Worm (Caenorhabditis elegans) whole organism, L2 larva: ENCODE measurements around the gene chtb-3.

Experiments
- C34F6.9 ChIP-seq: fragments of 150-350 bp; optimal IDR thresholded peaks from 2 replicates; lab custom pipeline; 2014; ENCODE audit warnings: missing biosample characterization, missing genetic modification characterization
- R02D3.7 ChIP-seq: fragments of 150-350 bp; optimal IDR thresholded peaks from 2 replicates; lab custom pipeline; 2014; ENCODE audit warnings: missing biosample characterization, missing genetic modification characterization
- Y55F3AM.14 ChIP-seq: fragments of 200-800 bp; sonication (Bioruptor generic); optimal IDR thresholded peaks from 2 replicates; lab custom pipeline; 2018; ENCODE audit warnings: mild to moderate bottlenecking, missing genetic modification characterization, missing compliant biosample characterization
- aly-2 ChIP-seq: fragments of 150-350 bp; optimal IDR thresholded peaks from 2 replicates; lab custom pipeline; 2014; ENCODE audit warnings: missing biosample characterization, missing genetic modification characterization
- ama-1 ChIP-seq: fragments of 150-350 bp; optimal IDR thresholded peaks from 2 replicates; lab custom pipeline; 2018; ENCODE audit warnings: inconsistent platforms
- blmp-1 ChIP-seq: sonication (generic microtip); optimal IDR thresholded peaks from 2 replicates; lab custom pipeline; 2017; ENCODE audit warnings: missing genetic modification characterization, mild to moderate bottlenecking, missing compliant biosample characterization, antibody characterized with exemption, moderate library complexity; ENCODE audit not compliant: insufficient read depth
- ceh-16 ChIP-seq: fragments of 150-350 bp; optimal IDR thresholded peaks from 2 replicates; lab custom pipeline; 2014; ENCODE audit warnings: missing biosample characterization, missing genetic modification characterization
- ceh-82 ChIP-seq: fragments of 150-350 bp; optimal IDR thresholded peaks from 2 replicates; lab custom pipeline; 2014; ENCODE audit warnings: missing biosample characterization, missing genetic modification characterization
- crh-2 ChIP-seq: sonication (generic microtip); optimal IDR thresholded peaks from 2 replicates; lab custom pipeline; 2017; ENCODE audit warnings: missing biosample characterization, missing genetic modification characterization
- dmd-4 ChIP-seq: sonication (generic microtip); optimal IDR thresholded peaks from 2 replicates; lab custom pipeline; 2017; ENCODE audit warnings: missing biosample characterization, missing genetic modification characterization
- egl-27 ChIP-seq: sonication (generic microtip); optimal IDR thresholded peaks from 3 replicates; lab custom pipeline; 2017; ENCODE audit warnings: missing biosample characterization, missing genetic modification reagents, missing genetic modification characterization
- elt-1 ChIP-seq: fragments of 150-350 bp; optimal IDR thresholded peaks from 2 replicates; lab custom pipeline; 2014; ENCODE audit warnings: missing biosample characterization, missing genetic modification characterization
- elt-3 ChIP-seq: sonication (generic microtip); optimal IDR thresholded peaks from 2 replicates; lab custom pipeline; 2017; ENCODE audit warnings: missing biosample characterization, missing genetic modification characterization
- fos-1 ChIP-seq: fragments of 150-350 bp; optimal IDR thresholded peaks from 2 replicates; lab custom pipeline; 2014; ENCODE audit warnings: missing biosample characterization, missing genetic modification characterization
- gmeb-1 ChIP-seq: fragments of 150-350 bp; optimal IDR thresholded peaks from 2 replicates; lab custom pipeline; 2014; ENCODE audit warnings: missing biosample characterization, missing genetic modification characterization
- lin-11 ChIP-seq: fragments of 150-350 bp; sonication (generic microtip); optimal IDR thresholded peaks from 2 replicates; lab custom pipeline; 2014; ENCODE audit warnings: missing biosample characterization, missing genetic modification characterization, inconsistent platforms, mixed read lengths
- lin-39 ChIP-seq: fragments of 150-350 bp; optimal IDR thresholded peaks from 2 replicates; lab custom pipeline; 2014; ENCODE audit warnings: missing biosample characterization, missing genetic modification reagents, missing genetic modification characterization
- lsy-2 ChIP-seq, 2 experiments: fragments of 150-350 bp in 1 of 2; sonication (generic microtip) in 1 of 2; optimal IDR thresholded peaks; 2 replicates each; lab custom pipeline; 2014 to 2017; ENCODE audit warnings: missing biosample characterization in 2 of 2, missing genetic modification characterization in 2 of 2
- mab-5 ChIP-seq: fragments of 150-350 bp; optimal IDR thresholded peaks from 2 replicates; lab custom pipeline; 2014; ENCODE audit warnings: missing biosample characterization, missing genetic modification characterization
- nhr-11 ChIP-seq: fragments of 150-350 bp; optimal IDR thresholded peaks from 2 replicates; lab custom pipeline; 2014; ENCODE audit warnings: missing biosample characterization, missing genetic modification characterization
- nhr-129 ChIP-seq: fragments of 150-350 bp; optimal IDR thresholded peaks from 2 replicates; lab custom pipeline; 2014; ENCODE audit warnings: missing biosample characterization, missing genetic modification characterization
- nhr-21 ChIP-seq: fragments of 150-350 bp; optimal IDR thresholded peaks from 2 replicates; lab custom pipeline; 2014; ENCODE audit warnings: missing biosample characterization, missing genetic modification characterization
- nhr-23 ChIP-seq: fragments of 150-350 bp; optimal IDR thresholded peaks from 2 replicates; lab custom pipeline; 2014; ENCODE audit warnings: missing biosample characterization, missing genetic modification reagents, missing genetic modification characterization
- nhr-237 ChIP-seq: fragments of 150-350 bp; optimal IDR thresholded peaks from 2 replicates; lab custom pipeline; 2014; ENCODE audit warnings: missing biosample characterization, missing genetic modification characterization
- nhr-25 ChIP-seq: fragments of 150-350 bp; sonication (generic microtip); optimal IDR thresholded peaks from 3 replicates; lab custom pipeline; 2014; ENCODE audit warnings: missing biosample characterization, missing genetic modification characterization
- nhr-77 ChIP-seq: fragments of 150-350 bp; optimal IDR thresholded peaks from 2 replicates; lab custom pipeline; 2014; ENCODE audit warnings: missing biosample characterization, missing genetic modification characterization
- peb-1 ChIP-seq: fragments of 150-350 bp; optimal IDR thresholded peaks from 2 replicates; lab custom pipeline; 2014; ENCODE audit warnings: missing biosample characterization, missing genetic modification characterization
- sem-4 ChIP-seq: fragments of 150-350 bp; optimal IDR thresholded peaks from 2 replicates; lab custom pipeline; 2014; ENCODE audit warnings: missing biosample characterization, missing genetic modification reagents, missing genetic modification characterization
- skn-1 ChIP-seq: sonication (generic microtip); optimal IDR thresholded peaks from 2 replicates; lab custom pipeline; 2017; ENCODE audit warnings: missing biosample characterization, missing genetic modification characterization
- sma-3 ChIP-seq: sonication (generic microtip); optimal IDR thresholded peaks from 2 replicates; lab custom pipeline; 2016; ENCODE audit warnings: missing genetic modification reagents, missing genetic modification characterization, missing compliant biosample characterization
- sma-9 ChIP-seq, 2 experiments: fragments of 150-350 bp in 1 of 2; sonication (generic microtip) in 1 of 2; optimal IDR thresholded peaks; 2 replicates each; lab custom pipeline; 2014 to 2016; ENCODE audit warnings: missing genetic modification characterization in 2 of 2, mild to moderate bottlenecking in 1 of 2, missing biosample characterization in 1 of 2, missing compliant biosample characterization in 1 of 2, missing genetic modification reagents in 1 of 2, moderate library complexity in 1 of 2
- snpc-4 ChIP-seq: fragments of 150-350 bp; optimal IDR thresholded peaks from 2 replicates; lab custom pipeline; 2014; ENCODE audit warnings: missing biosample characterization, missing genetic modification characterization
- unc-55 ChIP-seq: fragments of 150-350 bp; sonication (generic microtip); optimal IDR thresholded peaks from 3 replicates; lab custom pipeline; 2014; ENCODE audit warnings: missing biosample characterization, missing genetic modification reagents, missing genetic modification characterization
- zag-1 ChIP-seq: fragments of 150-350 bp; optimal IDR thresholded peaks from 2 replicates; lab custom pipeline; 2014; ENCODE audit warnings: missing biosample characterization, missing genetic modification characterization
- ztf-1 ChIP-seq: fragments of 200-800 bp; sonication (Bioruptor generic); conservative IDR thresholded peaks from 2 replicates; pipeline ENCODE4 v1.3.6; 2022; ENCODE audit warnings: missing genetic modification characterization, missing compliant biosample characterization
- ztf-11 ChIP-seq: sonication (generic microtip); optimal IDR thresholded peaks from 2 replicates; lab custom pipeline; 2017; ENCODE audit warnings: missing biosample characterization, missing genetic modification characterization

chtb-3 gene

ce11 chrX:6276701-6277100, 42.7 kb downstream of the chtb-3 start:
- no peak for TF ChIP-seq nhr-77 (tag; lab: Kevin White, UChicago)
- no peak for TF ChIP-seq aly-2 (tag; lab: Kevin White, UChicago)
- TF ChIP-seq snpc-4 (tag; lab: Kevin White, UChicago), result no peak
- no peak for TF ChIP-seq nhr-129 (tag; lab: Kevin White, UChicago)

ce11 chrX:6275343-6275742, 44.1 kb downstream of the chtb-3 start:
- TF ChIP-seq nhr-23 (tag; lab: Kevin White, UChicago) (no peak), nhr-237 (tag; lab: Kevin White, UChicago) (no peak), dmd-4 (no peak), nhr-11 (tag; lab: Kevin White, UChicago) (no peak), ztf-1 (GFP tag; lab: Robert Waterston, UW) (no peak), lin-11 (tag; lab: Kevin White, UChicago) (no peak), nhr-25 (tag; lab: Kevin White, UChicago) (peak; percentile 35), Y55F3AM.14 (no peak), R02D3.7 (tag; lab: Kevin White, UChicago) (no peak), elt-1 (tag; lab: Kevin White, UChicago) (no peak), sma-3 (GFP tag; lab: Kevin White, UChicago) (peak; percentile 14), skn-1 (tag; lab: Kevin White, UChicago) (no peak), ztf-11 (no peak), C34F6.9 (no peak), crh-2 (tag; lab: Kevin White, UChicago) (peak; percentile 13), lsy-2 (tag; optimal IDR thresholded peaks at IDR 0.05; lab: Kevin White, UChicago) (no peak), peb-1 (no peak), nhr-21 (tag; lab: Kevin White, UChicago) (no peak), zag-1 (tag; lab: Kevin White, UChicago) (no peak), unc-55 (GFP tag; lab: Kevin White, UChicago) (no peak)

ce11 chrX:6274270-6274669, 45.2 kb downstream of the chtb-3 start:
- no peak for TF ChIP-seq egl-27 (tag; lab: Kevin White, UChicago)
- TF ChIP-seq fos-1 (tag; lab: Kevin White, UChicago), result peak; percentile 55
- no peak for TF ChIP-seq mab-5 (tag; lab: Kevin White, UChicago)
- TF ChIP-seq ama-1 (lab: Kevin White, UChicago), result no peak
- no peak for TF ChIP-seq nhr-11 (tag; lab: Kevin White, UChicago)
- peak; percentile 62 for TF ChIP-seq sma-9 (GFP tag; optimal IDR thresholded peaks at IDR 0.05; lab: Kevin White, UChicago)
- TF ChIP-seq sma-9 (tag; optimal IDR thresholded peaks at IDR 0.05; lab: Kevin White, UChicago), result no peak
- TF ChIP-seq nhr-25 (tag; lab: Kevin White, UChicago), result no peak

- TF ChIP-seq sem-4 (tag; lab: Kevin White, UChicago) (no peak), sma-3 (GFP tag; lab: Kevin White, UChicago) (no peak), lsy-2 (tag; optimal IDR thresholded peaks at IDR 0.05; lab: Kevin White, UChicago) (no peak), ama-1 (lab: Kevin White, UChicago) (no peak), C34F6.9 (no peak), ceh-16 (no peak), nhr-129 (tag; lab: Kevin White, UChicago) (no peak), zag-1 (tag; lab: Kevin White, UChicago) (no peak), ceh-82 (tag; lab: Kevin White, UChicago) (no peak), lin-39 (no peak), ztf-1 (GFP tag; lab: Robert Waterston, UW) (no peak), elt-3 (tag; lab: Kevin White, UChicago) (no peak), nhr-237 (tag; lab: Kevin White, UChicago) (no peak)
These were observed 45.7 kb downstream of the chtb-3 start for ce11 chrX:6273772-6274171.

ce11 chrX:6271718-6272117, 47.7 kb downstream of the chtb-3 start, which contains the start of gene lro-1:
Gene lro-1, plus strand, starts transcription at chrX:6272089.
- no peak for TF ChIP-seq blmp-1
- TF ChIP-seq nhr-129 (tag; lab: Kevin White, UChicago), result peak; percentile 2
- TF ChIP-seq sma-3 (GFP tag; lab: Kevin White, UChicago), result peak; percentile 11
- TF ChIP-seq sma-9 (GFP tag; optimal IDR thresholded peaks at IDR 0.05; lab: Kevin White, UChicago), result peak; percentile 55
- TF ChIP-seq sma-9 (tag; optimal IDR thresholded peaks at IDR 0.05; lab: Kevin White, UChicago), result no peak
- peak; percentile 11 for TF ChIP-seq gmeb-1 (tag; lab: Kevin White, UChicago)
- peak; percentile 57 for TF ChIP-seq crh-2 (tag; lab: Kevin White, UChicago)
- TF ChIP-seq fos-1 (tag; lab: Kevin White, UChicago), result peak; percentile 76
- TF ChIP-seq mab-5 (tag; lab: Kevin White, UChicago), result no peak
- TF ChIP-seq skn-1 (tag; lab: Kevin White, UChicago), result peak; percentile 83
